Fruit fly (Drosophila melanogaster) whole organism, adult: Measurements from ENCODE around the gene CG5934.

Experiments used
- CG11617 ChIP-seq: fragments of 200-800 bp; sonication (Bioruptor generic); optimal IDR thresholded peaks from 2 replicates; lab custom pipeline; 2017; ENCODE audit warnings: mild to moderate bottlenecking, missing biosample characterization, missing genetic modification reagents, missing genetic modification characterization
- CG12768 ChIP-seq: fragments of 200-800 bp; sonication (Bioruptor generic); optimal IDR thresholded peaks from 2 replicates; lab custom pipeline; 2017; ENCODE audit warnings: missing biosample characterization, missing genetic modification characterization, mild to moderate bottlenecking, moderate library complexity, missing genetic modification reagents
- CG14711 ChIP-seq: fragments of 200-800 bp; sonication (Bioruptor generic); optimal IDR thresholded peaks from 2 replicates; lab custom pipeline; 2018; ENCODE audit warnings: missing biosample characterization, mild to moderate bottlenecking, missing genetic modification characterization, moderate library complexity
- CG7045 ChIP-seq: fragments of 200-800 bp; sonication (Bioruptor generic); optimal IDR thresholded peaks from 2 replicates; lab custom pipeline; 2017; ENCODE audit warnings: missing biosample characterization, mild to moderate bottlenecking, missing genetic modification characterization
- Clk ChIP-seq: fragments of 200-800 bp; sonication (Bioruptor generic); optimal IDR thresholded peaks from 2 replicates; lab custom pipeline; 2017; ENCODE audit warnings: missing biosample characterization, missing genetic modification characterization
- Crg-1 ChIP-seq: fragments of 200-800 bp; sonication (Bioruptor generic); optimal IDR thresholded peaks from 2 replicates; lab custom pipeline; 2016; ENCODE audit warnings: missing biosample characterization, missing genetic modification characterization
- Mnt ChIP-seq: fragments of 200-800 bp; sonication (Bioruptor generic); optimal IDR thresholded peaks from 2 replicates; lab custom pipeline; 2016; ENCODE audit warnings: missing biosample characterization, mild to moderate bottlenecking, missing genetic modification characterization
- kay ChIP-seq: fragments of 200-800 bp; sonication (Bioruptor generic); peaks from one replicate; lab custom pipeline; 2016; ENCODE audit warnings: missing biosample characterization, missing genetic modification characterization, borderline replicate concordance
- ovo ChIP-seq: fragments of 200-800 bp; sonication (Bioruptor generic); optimal IDR thresholded peaks from 2 replicates; lab custom pipeline; 2016; ENCODE audit warnings: missing biosample characterization, missing genetic modification characterization
- tj ChIP-seq: fragments of 200-800 bp; sonication (Bioruptor generic); optimal IDR thresholded peaks from 3 replicates; lab custom pipeline; 2017; ENCODE audit warnings: missing biosample characterization, mild to moderate bottlenecking, missing genetic modification characterization, moderate library complexity

DNA sequence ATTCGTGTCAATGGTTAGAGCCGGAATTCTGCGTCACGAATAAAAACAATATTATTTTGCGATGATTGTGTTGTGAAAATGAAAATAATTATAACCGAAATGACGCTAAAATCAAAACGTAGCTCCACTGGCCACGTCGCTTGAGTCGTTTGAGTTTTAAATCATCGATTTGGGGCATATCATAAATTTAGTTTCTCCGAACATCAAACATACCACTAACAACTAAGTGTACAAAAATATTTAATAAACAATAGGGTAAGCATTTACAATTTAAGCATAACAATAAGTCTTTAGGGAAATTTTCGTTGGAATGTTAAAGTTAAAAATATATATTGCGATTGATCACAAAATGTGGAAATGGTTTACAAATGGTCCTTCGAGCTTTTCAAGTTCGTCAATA is 22.6 kb upstream of the CG5934 start, which contains the start of the genes TTLL6B and TfIIA-L:
- TF ChIP-seq CG14711 (tag; lab: Kevin White, UChicago) (no peak), CG7045 (GFP tag; lab: Kevin White, UChicago) (no peak), Clk (no peak), kay (GFP tag; lab: Kevin White, UChicago) (no peak), CG12768 (no peak), tj (no peak), ovo (GFP tag; lab: Kevin White, UChicago) (no peak), CG11617 (GFP tag; lab: Kevin White, UChicago) (no peak), Crg-1 (GFP tag; lab: Kevin White, UChicago) (no peak), Mnt (GFP tag; lab: Kevin White, UChicago) (no peak)
